Fruit fly (Drosophila melanogaster): ENCODE measurements around the gene Lnk.

dm6 chr3R:25906722-25907121, 18.4 kb downstream of the Lnk start, which contains the start of gene kumpel:
- TF ChIP-seq CTCF (optimal IDR thresholded peaks at IDR 0.05), result no peak
- no peak for TF ChIP-seq CG8478 (optimal IDR thresholded peaks at IDR 0.05)

Measured in S2 (cell line).